Worm (Caenorhabditis elegans): ENCODE results near the gene rbx-1.

rbx-1 gene

DNA sequence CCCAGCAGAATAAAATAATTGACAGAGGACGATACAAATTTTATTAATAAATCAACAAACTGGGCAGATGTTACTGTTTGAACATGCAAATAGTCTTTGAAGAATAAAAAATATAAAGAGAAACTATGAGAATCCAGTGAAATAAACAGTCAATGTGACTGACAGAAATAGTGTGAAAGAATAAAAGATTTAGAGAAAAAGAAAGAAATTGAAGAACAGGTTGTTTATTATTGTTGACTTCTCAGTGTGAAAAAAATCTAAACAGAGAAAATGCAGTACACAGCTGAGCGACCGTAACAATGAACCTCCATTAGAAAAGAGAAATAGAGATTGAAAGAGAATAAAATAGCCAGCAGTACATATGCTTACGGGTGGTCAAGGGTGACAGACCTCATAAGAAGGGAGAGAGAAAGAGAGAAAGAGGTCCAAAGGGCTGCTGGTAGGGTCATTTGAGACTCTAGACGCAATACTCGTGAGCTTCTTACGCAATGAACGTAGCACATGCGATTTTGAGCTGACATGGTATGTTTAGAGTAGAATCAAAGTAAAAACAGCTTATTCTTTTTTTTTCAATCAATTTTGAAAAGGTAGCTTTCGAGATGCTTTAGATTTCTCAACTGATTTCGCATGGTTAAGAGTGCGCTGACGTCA is 33.8 kb upstream of the rbx-1 start, which contains the start of gene slcr-46.3:
slcr-46.3 (minus strand) TSS at position 86 of the 651 bp plus-strand sequence.
- TF ChIP-seq pax-1 (tag; optimal IDR thresholded peaks at IDR 0.05): peak; percentile 77
- peak; percentile 36 for TF ChIP-seq ref-2 (tag; optimal IDR thresholded peaks at IDR 0.05)
- TF ChIP-seq ceh-31 (tag; optimal IDR thresholded peaks at IDR 0.05): no peak
- no peak for TF ChIP-seq elt-2 (tag; optimal IDR thresholded peaks at IDR 0.05)
- no peak for TF ChIP-seq fax-1 (tag; optimal IDR thresholded peaks at IDR 0.05)
- no peak for TF ChIP-seq pha-4 (tag; optimal IDR thresholded peaks at IDR 0.05)
- peak; percentile 27 for TF ChIP-seq hlh-30 (tag; optimal IDR thresholded peaks at IDR 0.05; ENCODE audit: insufficient read depth)
- peak; percentile 12 for TF ChIP-seq tbx-2 (tag; optimal IDR thresholded peaks at IDR 0.05)
- no peak for TF ChIP-seq unc-55 (GFP tag; optimal IDR thresholded peaks at IDR 0.05)
- TF ChIP-seq npax-4 (tag; optimal IDR thresholded peaks at IDR 0.05): no peak
- no peak for TF ChIP-seq ceh-18 (tag; optimal IDR thresholded peaks at IDR 0.05)
- no peak for TF ChIP-seq K09A11.1 (tag; optimal IDR thresholded peaks at IDR 0.05; ENCODE audit: insufficient read depth)
- TF ChIP-seq ceh-34 (tag; optimal IDR thresholded peaks at IDR 0.05): peak; percentile 50
- no peak for TF ChIP-seq nhr-232 (tag; optimal IDR thresholded peaks at IDR 0.05)
- TF ChIP-seq nfya-1 (tag; optimal IDR thresholded peaks at IDR 0.05): peak; percentile 13

DNA sequence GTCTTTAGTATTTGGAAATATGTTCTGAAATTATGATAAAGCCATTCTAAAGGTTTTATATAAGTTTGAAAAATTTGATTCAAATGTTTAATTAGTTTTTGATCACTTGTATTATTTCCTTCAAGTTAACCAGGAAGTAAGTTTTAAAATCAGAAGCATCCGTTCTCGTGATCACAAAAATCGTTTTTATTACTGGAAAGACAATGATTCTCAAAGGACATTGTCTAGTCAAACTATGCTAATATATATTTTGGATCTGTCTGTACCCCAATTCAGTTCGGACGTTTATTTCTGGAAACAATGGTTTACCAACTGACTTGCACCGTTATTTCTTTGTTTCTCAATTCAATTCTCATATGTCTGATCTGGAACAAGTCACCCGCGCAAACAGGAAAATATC is 26.1 kb upstream of the rbx-1 start, which contains the start of gene str-188:
str-188 (plus strand) TSS at position 301 of the 400 bp plus-strand sequence.
- TF ChIP-seq sox-4 (tag; optimal IDR thresholded peaks at IDR 0.05): no peak
- no peak for TF ChIP-seq ets-4 (tag; optimal IDR thresholded peaks at IDR 0.05)
- TF ChIP-seq zip-5 (tag; optimal IDR thresholded peaks at IDR 0.05): no peak
- no peak for TF ChIP-seq fkh-6 (tag; optimal IDR thresholded peaks at IDR 0.05)
- no peak for TF ChIP-seq tbx-7 (tag; optimal IDR thresholded peaks at IDR 0.05)
- no peak for TF ChIP-seq hlh-13 (GFP tag; optimal IDR thresholded peaks at IDR 0.05)
- TF ChIP-seq ama-1 (optimal IDR thresholded peaks at IDR 0.05): no peak
- no peak for TF ChIP-seq ceh-19 (GFP tag; optimal IDR thresholded peaks at IDR 0.05)

DNA sequence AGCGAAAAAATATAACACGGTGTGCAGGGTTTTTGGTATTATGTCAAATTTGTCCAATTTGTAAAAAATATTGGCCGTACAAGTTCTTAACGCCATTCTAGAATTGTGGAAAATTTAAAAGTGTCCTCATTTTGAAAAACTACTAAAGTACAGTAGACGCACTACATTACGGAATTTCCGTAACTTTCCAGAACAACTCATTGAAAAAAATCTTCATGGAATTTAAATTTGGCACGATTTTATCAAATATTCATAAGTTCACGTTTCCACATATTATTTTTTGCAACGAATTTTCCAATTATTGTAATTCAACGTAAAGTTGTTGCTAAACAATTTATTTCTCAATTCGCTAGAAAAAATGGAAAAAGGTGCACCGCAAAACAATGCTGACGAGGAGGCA is 24.6 kb upstream of the rbx-1 start, which contains the start of gene F40F9.3:
F40F9.3 (plus strand) TSS at position 301 of the 400 bp plus-strand sequence.
- TF ChIP-seq ceh-30 (tag; optimal IDR thresholded peaks at IDR 0.05) (no peak), fkh-6 (tag; optimal IDR thresholded peaks at IDR 0.05) (no peak), eyg-1 (tag; optimal IDR thresholded peaks at IDR 0.05) (no peak), lim-6 (tag; optimal IDR thresholded peaks at IDR 0.05) (no peak), ahr-1 (tag; optimal IDR thresholded peaks at IDR 0.05) (no peak), rnt-1 (tag; optimal IDR thresholded peaks at IDR 0.05) (no peak), pros-1 (tag; optimal IDR thresholded peaks at IDR 0.05) (no peak), zip-5 (tag; optimal IDR thresholded peaks at IDR 0.05) (no peak), unc-42 (tag; optimal IDR thresholded peaks at IDR 0.05) (no peak), C38D4.7 (GFP tag; optimal IDR thresholded peaks at IDR 0.05) (no peak)

DNA sequence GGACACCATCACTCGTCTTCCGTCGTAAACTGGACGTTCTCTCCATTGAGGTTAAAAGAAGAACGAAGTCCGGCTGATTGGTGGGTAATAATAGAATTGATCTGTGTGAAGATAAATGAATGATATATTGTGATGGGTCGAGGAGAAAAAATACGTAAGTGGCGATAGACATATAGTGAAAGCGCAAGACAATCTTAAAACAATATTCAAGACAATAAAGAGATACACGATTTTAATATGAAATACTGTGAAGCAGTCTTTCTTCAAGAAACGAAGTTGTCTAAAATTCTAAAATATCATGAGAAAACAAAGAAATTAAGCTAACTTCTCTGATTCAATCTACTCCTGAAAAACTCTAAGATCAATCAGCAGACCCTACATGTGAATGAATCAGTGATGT is 23.2 kb upstream of the rbx-1 start, which contains the start of gene F40F9.10:
F40F9.10 (minus strand) TSS at position 101 of the 400 bp plus-strand sequence.
- TF ChIP-seq pqm-1 (tag; optimal IDR thresholded peaks at IDR 0.05) (no peak), ets-4 (tag; optimal IDR thresholded peaks at IDR 0.05) (no peak), fkh-6 (tag; optimal IDR thresholded peaks at IDR 0.05) (no peak), zip-5 (tag; optimal IDR thresholded peaks at IDR 0.05) (no peak), unc-86 (tag; optimal IDR thresholded peaks at IDR 0.05) (no peak), ceh-48 (tag; optimal IDR thresholded peaks at IDR 0.05) (no peak), fkh-10 (GFP tag; optimal IDR thresholded peaks at IDR 0.05) (no peak), lin-11 (tag; optimal IDR thresholded peaks at IDR 0.05) (no peak), rnt-1 (tag; optimal IDR thresholded peaks at IDR 0.05) (no peak), nhr-11 (tag; optimal IDR thresholded peaks at IDR 0.05) (no peak), pha-4 (tag; optimal IDR thresholded peaks at IDR 0.05) (no peak), ceh-9 (tag; optimal IDR thresholded peaks at IDR 0.05) (no peak), tbx-7 (tag; optimal IDR thresholded peaks at IDR 0.05) (no peak), unc-3 (GFP tag; conservative IDR thresholded peaks at IDR 0.05) (no peak), unc-3 (tag; optimal IDR thresholded peaks at IDR 0.05) (no peak), dve-1 (tag; optimal IDR thresholded peaks at IDR 0.05) (no peak)
